Fruit fly (Drosophila melanogaster) whole organism, embryonic: Measurements from ENCODE around the gene Syx8.

Experiments
- ATbp ChIP-seq: fragments of 200-800 bp; sonication (Bioruptor generic); optimal IDR thresholded peaks from 2 replicates; lab custom pipeline; 2017; ENCODE audit warnings: missing biosample characterization, mild to moderate bottlenecking, missing genetic modification characterization, missing genetic modification reagents
- Bteb2 ChIP-seq: fragments of 200-800 bp; sonication (Bioruptor generic); optimal IDR thresholded peaks from 2 replicates; lab custom pipeline; 2016; ENCODE audit warnings: missing biosample characterization, missing genetic modification characterization
- CG10366 ChIP-seq: fragments of 200-800 bp; sonication (Bioruptor generic); IDR thresholded peaks from 2 replicates; pipeline ENCODE4 v1.3.6; 2022; ENCODE audit warnings: missing biosample characterization, missing genetic modification characterization
- CG10654 ChIP-seq: fragments of 200-800 bp; sonication (Bioruptor generic); optimal IDR thresholded peaks from 2 replicates; lab custom pipeline; 2016; ENCODE audit warnings: missing biosample characterization, missing genetic modification characterization
- CG10959 ChIP-seq: fragments of 200-800 bp; sonication (Bioruptor generic); IDR thresholded peaks from 2 replicates; pipeline ENCODE4 v1.3.6; 2022; ENCODE audit warnings: missing biosample characterization, missing genetic modification characterization
- CG12071 ChIP-seq: fragments of 200-800 bp; sonication (Bioruptor generic); optimal IDR thresholded peaks from 3 replicates; lab custom pipeline; 2018; ENCODE audit warnings: missing biosample characterization, mild to moderate bottlenecking, missing genetic modification characterization
- CG12744 ChIP-seq: fragments of 200-800 bp; sonication (Bioruptor generic); optimal IDR thresholded peaks from 2 replicates; lab custom pipeline; 2016; ENCODE audit warnings: missing biosample characterization, missing genetic modification characterization
- CG12769 ChIP-seq: fragments of 200-800 bp; sonication (Bioruptor generic); optimal IDR thresholded peaks from 2 replicates; lab custom pipeline; 2019; ENCODE audit warnings: missing biosample characterization, mild to moderate bottlenecking, missing genetic modification characterization, moderate library complexity
- CG13624 ChIP-seq: fragments of 200-800 bp; sonication (Bioruptor generic); optimal IDR thresholded peaks from 2 replicates; lab custom pipeline; 2016; ENCODE audit warnings: missing biosample characterization, missing genetic modification characterization
- CG14014 ChIP-seq: fragments of 200-800 bp; sonication (Bioruptor generic); IDR thresholded peaks from 2 replicates; pipeline ENCODE4 v1.3.6; 2022; ENCODE audit warnings: missing biosample characterization, missing genetic modification characterization
- CG15073 ChIP-seq: fragments of 200-800 bp; sonication (Bioruptor generic); optimal IDR thresholded peaks from 2 replicates; lab custom pipeline; 2016; ENCODE audit warnings: missing biosample characterization, missing genetic modification characterization
- CG15601 ChIP-seq: fragments of 200-800 bp; sonication (Bioruptor generic); optimal IDR thresholded peaks from 3 replicates; lab custom pipeline; 2019; ENCODE audit warnings: missing biosample characterization, mild to moderate bottlenecking, missing genetic modification characterization, moderate library complexity
- CG1602 ChIP-seq: fragments of 200-800 bp; sonication (Bioruptor generic); optimal IDR thresholded peaks from 3 replicates; lab custom pipeline; 2016; ENCODE audit warnings: missing biosample characterization, missing genetic modification characterization
- CG16779 ChIP-seq: fragments of 200-800 bp; sonication (Bioruptor generic); IDR thresholded peaks from 2 replicates; pipeline ENCODE4 v1.3.6; 2022; ENCODE audit warnings: missing biosample characterization, missing genetic modification characterization
- CG17612 ChIP-seq: fragments of 200-800 bp; sonication (Bioruptor generic); IDR thresholded peaks from 2 replicates; pipeline ENCODE4 v1.3.6; 2022; ENCODE audit warnings: missing biosample characterization, missing genetic modification characterization
- CG1832 ChIP-seq: fragments of 200-800 bp; sonication (Bioruptor generic); optimal IDR thresholded peaks from 2 replicates; lab custom pipeline; 2017; ENCODE audit warnings: missing biosample characterization, mild to moderate bottlenecking, missing genetic modification characterization, inconsistent platforms
- CG2199 ChIP-seq: fragments of 200-800 bp; sonication (Bioruptor generic); IDR thresholded peaks from 3 replicates; pipeline ENCODE4 v1.3.6; 2022; ENCODE audit warnings: missing biosample characterization, missing genetic modification characterization
- CG2712 ChIP-seq: fragments of 200-800 bp; optimal IDR thresholded peaks from 3 replicates; lab custom pipeline; 2019; ENCODE audit warnings: missing biosample characterization, mild to moderate bottlenecking, missing genetic modification characterization, moderate library complexity
- CG30403 ChIP-seq: fragments of 200-800 bp; sonication (Bioruptor generic); optimal IDR thresholded peaks from 3 replicates; lab custom pipeline; 2016; ENCODE audit warnings: missing biosample characterization, missing genetic modification characterization
- CG30431 ChIP-seq: fragments of 200-800 bp; sonication (Bioruptor generic); optimal IDR thresholded peaks from 2 replicates; lab custom pipeline; 2017; ENCODE audit warnings: missing biosample characterization, missing genetic modification characterization
- CG32767 ChIP-seq: fragments of 200-800 bp; sonication (Bioruptor generic); IDR thresholded peaks from 2 replicates; pipeline ENCODE4 v1.3.6; 2022; ENCODE audit warnings: missing biosample characterization, missing genetic modification characterization
- CG34376 ChIP-seq: fragments of 200-800 bp; sonication (Bioruptor generic); optimal IDR thresholded peaks from 2 replicates; lab custom pipeline; 2018; ENCODE audit warnings: missing biosample characterization, mild to moderate bottlenecking, missing genetic modification characterization
- CG3838 ChIP-seq: fragments of 200-800 bp; sonication (Bioruptor generic); optimal IDR thresholded peaks from 3 replicates; lab custom pipeline; 2016; ENCODE audit warnings: missing biosample characterization, missing genetic modification characterization
- CG6813 ChIP-seq: fragments of 200-800 bp; sonication (Bioruptor generic); optimal IDR thresholded peaks from 2 replicates; lab custom pipeline; 2017; ENCODE audit warnings: missing biosample characterization, missing genetic modification characterization, mild to moderate bottlenecking, moderate library complexity, missing genetic modification reagents
- CG7372 ChIP-seq: fragments of 200-800 bp; sonication (Bioruptor generic); IDR thresholded peaks from 2 replicates; pipeline ENCODE4 v1.3.6; 2022; ENCODE audit warnings: missing biosample characterization, missing genetic modification characterization
- CG7556 ChIP-seq: fragments of 200-800 bp; sonication (Bioruptor generic); optimal IDR thresholded peaks from 2 replicates; lab custom pipeline; 2017; ENCODE audit warnings: missing biosample characterization, mild to moderate bottlenecking, missing genetic modification characterization
- CG8089 ChIP-seq: fragments of 200-800 bp; sonication (Bioruptor generic); optimal IDR thresholded peaks from 3 replicates; lab custom pipeline; 2016; ENCODE audit warnings: missing biosample characterization, missing genetic modification characterization
- CG8290 ChIP-seq, 3 experiments: fragments of 200-800 bp; sonication (Bioruptor generic); optimal IDR thresholded peaks; 2 replicates each; lab custom pipeline; 2016 to 2019; ENCODE audit warnings: missing biosample characterization in 3 of 3, missing genetic modification characterization in 3 of 3, mild to moderate bottlenecking in 2 of 3, moderate library complexity in 1 of 3
- CkIIα-i1 ChIP-seq: fragments of 200-800 bp; sonication (Bioruptor generic); IDR thresholded peaks from 2 replicates; pipeline ENCODE4 v1.3.6; 2022; ENCODE audit warnings: missing biosample characterization, missing genetic modification characterization
- ERR ChIP-seq: fragments of 200-800 bp; sonication (Bioruptor generic); optimal IDR thresholded peaks from 2 replicates; lab custom pipeline; 2016; ENCODE audit warnings: missing biosample characterization, missing genetic modification characterization
- HmgD ChIP-seq: fragments of 200-800 bp; sonication (Bioruptor generic); optimal IDR thresholded peaks from 3 replicates; lab custom pipeline; 2016; ENCODE audit warnings: missing biosample characterization, missing genetic modification characterization
- Hmx ChIP-seq: fragments of 200-800 bp; sonication (Bioruptor generic); optimal IDR thresholded peaks from 2 replicates; lab custom pipeline; 2016; ENCODE audit warnings: missing biosample characterization, missing genetic modification characterization
- Max ChIP-seq: fragments of 200-800 bp; sonication (Bioruptor generic); optimal IDR thresholded peaks from 2 replicates; lab custom pipeline; 2016; ENCODE audit warnings: missing biosample characterization, mild to moderate bottlenecking, missing genetic modification characterization
- NC2β ChIP-seq: fragments of 200-800 bp; sonication (Bioruptor generic); optimal IDR thresholded peaks from 2 replicates; lab custom pipeline; 2016; ENCODE audit warnings: missing biosample characterization, missing genetic modification characterization
- NFAT ChIP-seq: fragments of 200-800 bp; sonication (Bioruptor generic); IDR thresholded peaks from 2 replicates; pipeline ENCODE4 v1.3.6; 2022; ENCODE audit warnings: missing biosample characterization, missing genetic modification characterization
- Optix ChIP-seq: fragments of 200-800 bp; sonication (Bioruptor generic); IDR thresholded peaks from 3 replicates; pipeline ENCODE4 v1.3.6; 2022; ENCODE audit warnings: missing biosample characterization, missing genetic modification characterization
- Rx ChIP-seq: fragments of 200-800 bp; sonication (Bioruptor generic); IDR thresholded peaks from 2 replicates; pipeline ENCODE4 v1.3.6; 2022; ENCODE audit warnings: missing biosample characterization, missing genetic modification characterization
- ab ChIP-seq: fragments of 200-800 bp; sonication (Bioruptor generic); optimal IDR thresholded peaks from 2 replicates; lab custom pipeline; 2016; ENCODE audit warnings: missing biosample characterization, missing genetic modification characterization
- chm ChIP-seq: fragments of 200-800 bp; sonication (Bioruptor generic); IDR thresholded peaks from 2 replicates; pipeline ENCODE4 v1.3.6; 2022; ENCODE audit warnings: missing biosample characterization, missing genetic modification characterization
- dati ChIP-seq: fragments of 200-800 bp; sonication (Bioruptor generic); IDR thresholded peaks from 2 replicates; pipeline ENCODE4 v1.3.6; 2022; ENCODE audit warnings: missing biosample characterization, missing genetic modification characterization
- emc ChIP-seq: fragments of 200-800 bp; sonication (Bioruptor generic); optimal IDR thresholded peaks from 2 replicates; lab custom pipeline; 2016; ENCODE audit warnings: missing biosample characterization, missing genetic modification characterization
- ems ChIP-seq: fragments of 200-800 bp; sonication (Bioruptor generic); optimal IDR thresholded peaks from 3 replicates; lab custom pipeline; 2016; ENCODE audit warnings: missing biosample characterization, missing genetic modification characterization
- fd64A ChIP-seq: fragments of 200-800 bp; sonication (Bioruptor generic); optimal IDR thresholded peaks from 3 replicates; lab custom pipeline; 2018; ENCODE audit warnings: missing biosample characterization, mild to moderate bottlenecking, missing genetic modification characterization
- gem ChIP-seq: fragments of 200-800 bp; sonication (Bioruptor generic); optimal IDR thresholded peaks from 2 replicates; lab custom pipeline; 2019; ENCODE audit warnings: missing biosample characterization, mild to moderate bottlenecking, missing genetic modification characterization, moderate library complexity
- gro ChIP-seq: fragments of 200-800 bp; sonication (Bioruptor generic); optimal IDR thresholded peaks from 2 replicates; lab custom pipeline; 2016; ENCODE audit warnings: missing biosample characterization, missing genetic modification characterization
- h ChIP-seq: fragments of >200 bp; optimal IDR thresholded peaks from 2 replicates; lab custom pipeline; 2017
- ham ChIP-seq: fragments of 200-800 bp; sonication (Bioruptor generic); IDR thresholded peaks from 2 replicates; pipeline ENCODE4 v1.3.6; 2022; ENCODE audit warnings: missing biosample characterization, missing genetic modification characterization
- rib ChIP-seq: fragments of 200-800 bp; sonication (Bioruptor generic); IDR thresholded peaks from 2 replicates; pipeline ENCODE4 v1.3.6; 2022; ENCODE audit warnings: missing biosample characterization, missing genetic modification characterization
- schlank ChIP-seq: fragments of 200-800 bp; sonication (Bioruptor generic); optimal IDR thresholded peaks from 2 replicates; lab custom pipeline; 2018; ENCODE audit warnings: missing biosample characterization, mild to moderate bottlenecking, missing genetic modification characterization
- sim ChIP-seq: fragments of 200-800 bp; sonication (Bioruptor generic); IDR thresholded peaks from 2 replicates; pipeline ENCODE4 v1.3.6; 2022; ENCODE audit warnings: missing biosample characterization, missing genetic modification characterization
- tx ChIP-seq: fragments of 200-800 bp; sonication (Bioruptor generic); optimal IDR thresholded peaks from 2 replicates; lab custom pipeline; 2016; ENCODE audit warnings: missing biosample characterization, missing genetic modification characterization
- vvl ChIP-seq: fragments of 200-800 bp; sonication (Bioruptor generic); IDR thresholded peaks from 2 replicates; pipeline ENCODE4 v1.3.6; 2022; ENCODE audit warnings: missing biosample characterization, missing genetic modification characterization

Syx8 gene

dm6 chr3L:16587994-16588622 lies 1.3 kb upstream of the Syx8 start (continued):
- TF ChIP-seq CG7556 (peak; percentile 36), dati (no peak), CG13624 (GFP tag; lab: Kevin White, UChicago) (peak; percentile 67), CG17612 (GFP tag; lab: Robert Waterston, UW) (no peak), ems (GFP tag; lab: Kevin White, UChicago) (peak; percentile 69), tx (GFP tag; lab: Kevin White, UChicago) (peak; percentile 41), gro (peak; percentile 69), CG8089 (peak; percentile 26), CG2199 (GFP tag; lab: Robert Waterston, UW) (0 out of 3 replicates have a peak, but pooled peaks have one; percentile 30), gem (tag; lab: Kevin White, UChicago) (peak; percentile 72), Hmx (GFP tag; lab: Kevin White, UChicago) (no peak), CG3838 (GFP tag; lab: Kevin White, UChicago) (no peak), Rx (GFP tag; lab: Robert Waterston, UW) (no peak), ERR (GFP tag; lab: Kevin White, UChicago) (no peak), Max (GFP tag; lab: Kevin White, UChicago) (peak; percentile 76), CG34376 (GFP tag; lab: Kevin White, UChicago) (peak; percentile 31), NFAT (GFP tag; lab: Robert Waterston, UW) (peak; percentile 75), CG8290 (GFP tag; optimal IDR thresholded peaks at IDR 0.05; lab: Kevin White, UChicago) (peak; percentile 75), CG8290 (tag; optimal IDR thresholded peaks at IDR 0.05; lab: Kevin White, UChicago) (peak; percentile 77 to 79), chm (GFP tag; lab: Robert Waterston, UW) (peak; percentile 53; the same call in 1 of the 2 replicates), ham (no peak), CG10959 (no peak), vvl (GFP tag; lab: Robert Waterston, UW) (peak; percentile 79), Optix (GFP tag; lab: Robert Waterston, UW) (no peak), CG1832 (GFP tag; lab: Kevin White, UChicago) (no peak), fd64A (GFP tag; lab: Kevin White, UChicago) (no peak), h (no peak), CG12744 (peak; percentile 9), CG12071 (GFP tag; lab: Kevin White, UChicago) (no peak), NC2β (GFP tag; lab: Kevin White, UChicago) (peak; percentile 11), CG10366 (GFP tag; lab: Robert Waterston, UW) (peak; percentile 55), HmgD (GFP tag; lab: Kevin White, UChicago) (peak; percentile 89), CkIIα-i1 (GFP tag; lab: Robert Waterston, UW) (no peak), CG32767 (GFP tag; lab: Robert Waterston, UW) (no peak), CG30403 (GFP tag; lab: Kevin White, UChicago) (peak; percentile 68), CG16779 (no peak), CG30431 (GFP tag; lab: Kevin White, UChicago) (no peak), ATbp (GFP tag; lab: Kevin White, UChicago) (no peak), emc (GFP tag; lab: Kevin White, UChicago) (peak; percentile 44), sim (GFP tag; lab: Robert Waterston, UW) (no peak), CG7372 (0 out of 2 replicates have a peak, but pooled peaks have one; percentile 31), CG15601 (tag; lab: Kevin White, UChicago) (peak; percentile 2), rib (GFP tag; lab: Robert Waterston, UW) (no peak), CG15073 (GFP tag; lab: Kevin White, UChicago) (no peak), CG10654 (peak; percentile 36), CG2712 (tag; lab: Kevin White, UChicago) (peak; percentile 66), schlank (tag; lab: Kevin White, UChicago) (no peak), CG1602 (GFP tag; lab: Kevin White, UChicago) (peak; percentile 36), Bteb2 (GFP tag; lab: Kevin White, UChicago) (peak; percentile 38), CG12769 (tag; lab: Kevin White, UChicago) (no peak), ab (no peak), CG6813 (GFP tag; lab: Kevin White, UChicago) (no peak), CG14014 (GFP tag; lab: Robert Waterston, UW) (peak; percentile 65; the same call in 1 of the 2 replicates)
